Worm (Caenorhabditis elegans): Measurements from ENCODE around the gene F10G2.4.

DNA sequence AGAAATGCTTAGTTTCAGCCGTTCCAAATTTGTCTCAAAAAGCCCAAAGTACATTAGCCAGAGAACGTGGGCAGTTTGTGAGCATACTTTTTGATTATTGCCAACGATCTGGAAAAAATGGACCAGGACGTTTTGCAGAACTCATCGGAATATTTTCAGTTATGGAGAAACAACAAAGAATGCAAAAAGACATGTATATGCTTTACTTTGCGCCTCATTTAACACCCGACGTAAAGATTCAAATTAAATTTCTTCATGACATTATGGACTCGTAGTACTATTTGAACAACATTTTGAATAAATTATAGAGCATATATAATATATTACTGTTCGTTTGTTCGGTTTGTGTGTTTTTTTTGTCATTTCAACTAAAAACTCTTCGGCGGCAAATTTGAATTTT, 16.5 kb downstream of the F10G2.4 start, which contains the start of gene srh-244:
- TF ChIP-seq ama-1 (optimal IDR thresholded peaks at IDR 0.05) (no peak), ama-1 (GFP tag; optimal IDR thresholded peaks at IDR 0.05) (no peak), pha-4 (tag; optimal IDR thresholded peaks at IDR 0.05) (no peak), attf-5 (GFP tag; optimal IDR thresholded peaks at IDR 0.05) (no peak), tbp1 (GFP tag; optimal IDR thresholded peaks at IDR 0.05) (no peak), ets-4 (GFP tag; optimal IDR thresholded peaks at IDR 0.05) (no peak), nfya-1 (tag; optimal IDR thresholded peaks at IDR 0.05; ENCODE audit: borderline replicate concordance, insufficient read depth) (no peak), unc-130 (GFP tag; optimal IDR thresholded peaks at IDR 0.05) (no peak), unc-62 (GFP tag; optimal IDR thresholded peaks at IDR 0.05) (no peak), dpl-1 (GFP tag; optimal IDR thresholded peaks at IDR 0.05) (no peak), snpc-1.1 (tag; optimal IDR thresholded peaks at IDR 0.05; ENCODE audit: insufficient read depth) (no peak), K11D2.4 (GFP tag; IDR thresholded peaks at IDR 0.05) (no peak), lin-54 (GFP tag; optimal IDR thresholded peaks at IDR 0.05) (no peak), lin-40 (tag; optimal IDR thresholded peaks at IDR 0.05) (no peak)
